Worm (Caenorhabditis elegans): ENCODE measurements around the gene pab-2.

pab-2 gene

DNA sequence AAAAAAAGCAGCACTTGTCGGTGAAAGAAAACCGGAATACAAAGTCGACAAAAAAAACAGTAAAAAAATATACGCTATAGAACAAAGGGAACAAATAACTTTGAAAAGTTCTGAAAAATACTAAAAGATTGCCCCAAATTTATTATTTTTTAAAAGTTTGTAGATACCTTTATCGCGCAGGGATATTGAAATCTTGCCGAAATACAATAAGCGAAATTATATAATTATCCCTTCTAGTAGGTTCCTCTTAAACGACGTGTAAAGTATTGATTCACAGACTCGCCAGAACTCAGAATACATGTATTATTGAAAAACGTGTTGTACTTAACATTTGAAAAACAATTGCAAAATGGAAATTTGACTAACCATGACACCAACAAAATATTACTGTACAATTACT is 12.8 kb downstream of the pab-2 start (continued):
- TF ChIP-seq R02D3.7 (tag; optimal IDR thresholded peaks at IDR 0.05): peak; percentile 64
- TF ChIP-seq lin-11 (tag; optimal IDR thresholded peaks at IDR 0.05): no peak
- peak; percentile 30 to 82 for TF ChIP-seq mdl-1 (tag; optimal IDR thresholded peaks at IDR 0.05)
- no peak for TF ChIP-seq nhr-11 (tag; optimal IDR thresholded peaks at IDR 0.05)
- TF ChIP-seq lsy-2 (tag; optimal IDR thresholded peaks at IDR 0.05): peak; percentile 85 to 89
- peak; percentile 34 for TF ChIP-seq ceh-82 (tag; optimal IDR thresholded peaks at IDR 0.05)
- peak; percentile 99 for TF ChIP-seq unc-55 (GFP tag; optimal IDR thresholded peaks at IDR 0.05)
- no peak for TF ChIP-seq elt-3 (tag; optimal IDR thresholded peaks at IDR 0.05)
- TF ChIP-seq ceh-16 (tag; optimal IDR thresholded peaks at IDR 0.05): peak; percentile 68
- peak; percentile 98 for TF ChIP-seq crh-2 (tag; optimal IDR thresholded peaks at IDR 0.05)
- TF ChIP-seq alr-1 (tag; optimal IDR thresholded peaks at IDR 0.05): no peak
- peak; percentile 81 for TF ChIP-seq sma-9 (GFP tag; optimal IDR thresholded peaks at IDR 0.05)
- TF ChIP-seq sma-9 (tag; optimal IDR thresholded peaks at IDR 0.05): no peak
- TF ChIP-seq elt-1 (tag; optimal IDR thresholded peaks at IDR 0.05): no peak
- peak; percentile 88 for TF ChIP-seq skn-1 (tag; optimal IDR thresholded peaks at IDR 0.05)
- peak; percentile 92 for TF ChIP-seq lin-13 (GFP tag; optimal IDR thresholded peaks at IDR 0.05)
- TF ChIP-seq nhr-23 (tag; optimal IDR thresholded peaks at IDR 0.05): no peak
- peak; percentile 33 for TF ChIP-seq blmp-1 (tag; optimal IDR thresholded peaks at IDR 0.05; ENCODE audit: insufficient read depth)

DNA sequence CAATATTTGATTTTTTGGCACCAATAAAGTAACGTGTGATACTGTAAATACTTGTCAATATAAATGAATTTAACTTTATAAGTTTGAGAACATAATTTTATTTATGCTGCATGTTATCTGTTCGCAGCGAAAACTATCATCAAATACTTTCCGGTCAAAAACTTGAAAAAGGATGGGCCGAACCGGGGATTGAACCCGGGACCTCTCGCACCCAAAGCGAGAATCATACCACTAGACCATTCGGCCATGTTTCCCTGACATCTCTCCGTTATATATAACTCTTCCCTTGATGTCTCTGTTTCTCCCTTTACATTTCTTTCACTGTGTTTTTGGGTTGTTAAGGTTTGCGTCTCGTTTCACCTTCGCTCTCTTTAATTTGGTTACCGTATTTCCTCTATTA is 15.4 kb downstream of the pab-2 start:
- TF ChIP-seq ztf-11 (tag; optimal IDR thresholded peaks at IDR 0.05): no peak
- no peak for TF ChIP-seq unc-39 (tag; optimal IDR thresholded peaks at IDR 0.05)
- peak; percentile 75 for TF ChIP-seq nhr-129 (tag; optimal IDR thresholded peaks at IDR 0.05)
- no peak for TF ChIP-seq blmp-1 (tag; optimal IDR thresholded peaks at IDR 0.05; ENCODE audit: insufficient read depth)
- TF ChIP-seq nhr-23 (tag; optimal IDR thresholded peaks at IDR 0.05): no peak
- no peak for TF ChIP-seq nhr-25 (tag; optimal IDR thresholded peaks at IDR 0.05)
- no peak for TF ChIP-seq dmd-4 (tag; optimal IDR thresholded peaks at IDR 0.05)
- peak; percentile 49 for TF ChIP-seq Y55F3AM.14 (GFP tag; optimal IDR thresholded peaks at IDR 0.05)
- TF ChIP-seq snpc-4 (tag; optimal IDR thresholded peaks at IDR 0.05): no peak
- TF ChIP-seq ceh-82 (tag; optimal IDR thresholded peaks at IDR 0.05): no peak
- no peak for TF ChIP-seq ama-1 (optimal IDR thresholded peaks at IDR 0.05)
- no peak for TF ChIP-seq ZK546.5 (tag; optimal IDR thresholded peaks at IDR 0.05)
- TF ChIP-seq nhr-11 (tag; optimal IDR thresholded peaks at IDR 0.05): no peak
- TF ChIP-seq unc-55 (GFP tag; optimal IDR thresholded peaks at IDR 0.05): peak; percentile 53
- TF ChIP-seq sma-3 (GFP tag; optimal IDR thresholded peaks at IDR 0.05): peak; percentile 61
- no peak for TF ChIP-seq lin-11 (tag; optimal IDR thresholded peaks at IDR 0.05)
- no peak for TF ChIP-seq mbf-1 (tag; optimal IDR thresholded peaks at IDR 0.05)
- TF ChIP-seq alr-1 (tag; optimal IDR thresholded peaks at IDR 0.05): no peak
- TF ChIP-seq nhr-21 (tag; optimal IDR thresholded peaks at IDR 0.05): peak; percentile 35
- peak; percentile 6 for TF ChIP-seq egl-27 (tag; optimal IDR thresholded peaks at IDR 0.05)
- no peak for TF ChIP-seq ztf-1 (GFP tag; conservative IDR thresholded peaks at IDR 0.05)
- TF ChIP-seq sem-4 (tag; optimal IDR thresholded peaks at IDR 0.05): peak; percentile 24
- peak; percentile 57 for TF ChIP-seq fos-1 (tag; optimal IDR thresholded peaks at IDR 0.05)
- TF ChIP-seq F13H6.1 (tag; optimal IDR thresholded peaks at IDR 0.05): peak; percentile 27
- TF ChIP-seq sma-9 (GFP tag; optimal IDR thresholded peaks at IDR 0.05): peak; percentile 45
- no peak for TF ChIP-seq sma-9 (tag; optimal IDR thresholded peaks at IDR 0.05)
- TF ChIP-seq mdl-1 (tag; optimal IDR thresholded peaks at IDR 0.05): peak in 1 of 2 experiments; percentile 17
- TF ChIP-seq nhr-12 (tag; optimal IDR thresholded peaks at IDR 0.05): no peak
- TF ChIP-seq lin-13 (GFP tag; optimal IDR thresholded peaks at IDR 0.05): peak; percentile 42
- no peak for TF ChIP-seq elt-1 (tag; optimal IDR thresholded peaks at IDR 0.05)
- no peak for TF ChIP-seq nhr-6 (tag; optimal IDR thresholded peaks at IDR 0.05)
- TF ChIP-seq C34F6.9 (tag; optimal IDR thresholded peaks at IDR 0.05): peak; percentile 31
- no peak for TF ChIP-seq nhr-77 (tag; optimal IDR thresholded peaks at IDR 0.05)
- no peak for TF ChIP-seq aly-2 (tag; optimal IDR thresholded peaks at IDR 0.05)
- TF ChIP-seq elt-3 (tag; optimal IDR thresholded peaks at IDR 0.05): no peak
- no peak for TF ChIP-seq zag-1 (tag; optimal IDR thresholded peaks at IDR 0.05)
- TF ChIP-seq R02D3.7 (tag; optimal IDR thresholded peaks at IDR 0.05): no peak
- TF ChIP-seq ceh-16 (tag; optimal IDR thresholded peaks at IDR 0.05): no peak
- no peak for TF ChIP-seq mab-5 (tag; optimal IDR thresholded peaks at IDR 0.05)
- TF ChIP-seq crh-2 (tag; optimal IDR thresholded peaks at IDR 0.05): peak; percentile 9
- TF ChIP-seq gmeb-1 (tag; optimal IDR thresholded peaks at IDR 0.05): peak; percentile 36
- TF ChIP-seq lsy-2 (tag; optimal IDR thresholded peaks at IDR 0.05): peak; percentile 16 to 58
- no peak for TF ChIP-seq unc-62 (GFP tag; optimal IDR thresholded peaks at IDR 0.05)

Data from whole organism, L2 larva.